Worm (Caenorhabditis elegans): ENCODE measurements around the gene Y62H9A.14.
A peak's percentile ranks its signal among the peaks of the same experiment; 100 is the strongest.

Gene Y62H9A.14

DNA sequence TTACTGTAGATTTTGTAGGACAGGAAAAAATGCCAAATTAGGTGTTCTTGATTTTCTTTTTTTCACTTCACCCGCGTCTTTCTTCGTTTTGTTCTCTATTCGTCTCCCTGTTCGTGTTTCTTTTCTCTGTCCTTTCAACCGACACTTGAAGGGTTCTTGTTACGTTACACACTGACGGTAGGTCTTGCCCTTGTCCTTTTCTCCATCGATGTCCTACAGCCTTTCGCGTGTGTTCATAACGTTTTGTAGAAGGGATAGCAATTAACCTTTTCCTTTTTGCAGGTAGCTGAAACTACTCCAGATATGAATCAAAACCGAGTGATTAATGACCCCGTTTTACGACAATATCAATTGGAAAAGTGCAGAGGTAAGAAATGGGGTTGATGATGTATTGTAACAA lies 3.1 kb downstream of the Y62H9A.14 start, which contains the start of gene F55G7.1:
F55G7.1 (plus strand) TSS at position 276 of the 400 bp plus-strand sequence.
- TF ChIP-seq aly-2 (tag; optimal IDR thresholded peaks at IDR 0.05): no peak
- TF ChIP-seq hmg-11 (tag; optimal IDR thresholded peaks at IDR 0.05): peak; percentile 20
- TF ChIP-seq elt-3 (tag; optimal IDR thresholded peaks at IDR 0.05): peak in 1 of 3 experiments; percentile 37
- no peak for TF ChIP-seq pqm-1 (tag; optimal IDR thresholded peaks at IDR 0.05)
- no peak for TF ChIP-seq ZK546.5 (tag; optimal IDR thresholded peaks at IDR 0.05)
- peak; percentile 86 for TF ChIP-seq snpc-4 (tag; optimal IDR thresholded peaks at IDR 0.05)
- peak; percentile 25 for TF ChIP-seq nfya-1 (tag; optimal IDR thresholded peaks at IDR 0.05; ENCODE audit: insufficient read depth)
- no peak for TF ChIP-seq egl-27 (tag; optimal IDR thresholded peaks at IDR 0.05)
- peak; percentile 82 for TF ChIP-seq nhr-77 (tag; optimal IDR thresholded peaks at IDR 0.05)
- TF ChIP-seq ceh-28 (tag; optimal IDR thresholded peaks at IDR 0.05): peak; percentile 74
- peak; percentile 66 for TF ChIP-seq tbx-2 (tag; optimal IDR thresholded peaks at IDR 0.05)
- peak; percentile 71 for TF ChIP-seq nhr-43 (tag; optimal IDR thresholded peaks at IDR 0.05; ENCODE audit: poor library complexity, severe bottlenecking)
- peak; percentile 20 for TF ChIP-seq jun-1 (tag; optimal IDR thresholded peaks at IDR 0.05)
- peak; percentile 9 for TF ChIP-seq lsy-12 (tag; optimal IDR thresholded peaks at IDR 0.05)
- TF ChIP-seq ceh-82 (tag; optimal IDR thresholded peaks at IDR 0.05): peak; percentile 43
- TF ChIP-seq elt-2 (tag; optimal IDR thresholded peaks at IDR 0.05): peak; percentile 28
- TF ChIP-seq skn-1 (tag; optimal IDR thresholded peaks at IDR 0.05): peak; percentile 19
- TF ChIP-seq egl-5 (tag; optimal IDR thresholded peaks at IDR 0.05): no peak
- peak; percentile 83 for TF ChIP-seq nhr-25 (tag; optimal IDR thresholded peaks at IDR 0.05)
- no peak for TF ChIP-seq daf-12 (tag; optimal IDR thresholded peaks at IDR 0.05)

ce11 chrX:11925243-11925642 lies 4.2 kb downstream of the Y62H9A.14 start:
- TF ChIP-seq pqm-1 (tag; optimal IDR thresholded peaks at IDR 0.05): peak; percentile 3
- TF ChIP-seq skn-1 (tag; optimal IDR thresholded peaks at IDR 0.05): no peak
- peak; percentile 77 for TF ChIP-seq elt-2 (tag; optimal IDR thresholded peaks at IDR 0.05)

DNA sequence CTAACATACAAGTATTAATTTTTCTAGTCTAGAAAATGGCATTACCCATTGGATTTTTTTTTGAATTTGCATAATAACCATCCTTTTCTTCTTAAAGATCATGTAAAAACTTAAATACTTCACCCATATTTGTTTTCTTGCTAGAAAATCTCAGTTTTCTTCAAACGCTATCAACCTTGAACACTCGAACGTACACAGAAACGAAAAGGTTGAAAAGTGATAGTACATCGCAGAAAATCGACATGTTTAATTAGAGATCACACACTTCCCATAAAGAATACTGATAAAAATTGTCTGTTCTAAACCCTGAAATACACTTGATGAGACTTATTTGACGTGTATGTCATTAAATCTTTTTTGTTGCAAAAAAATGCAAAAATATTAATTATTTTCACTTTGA lies 6.6 kb downstream of the Y62H9A.14 start, which contains the start of gene F55G7.4:
F55G7.4 (plus strand) TSS at position 301 of the 400 bp plus-strand sequence.
- TF ChIP-seq unc-62 (GFP tag; optimal IDR thresholded peaks at IDR 0.05) (no peak), nhr-67 (tag; optimal IDR thresholded peaks at IDR 0.05) (no peak), nhr-25 (tag; optimal IDR thresholded peaks at IDR 0.05) (no peak), fos-1 (tag; optimal IDR thresholded peaks at IDR 0.05) (no peak), R02D3.7 (tag; optimal IDR thresholded peaks at IDR 0.05) (no peak), zag-1 (tag; optimal IDR thresholded peaks at IDR 0.05) (no peak), hmg-11 (tag; optimal IDR thresholded peaks at IDR 0.05) (no peak)

ce11 chrX:11931559-11931958 lies 10.5 kb downstream of the Y62H9A.14 start, which contains the start of gene dot-1.4:
Gene dot-1.4 (minus strand): TSS chrX:11931659.
- TF ChIP-seq nhr-67 (tag; optimal IDR thresholded peaks at IDR 0.05) (no peak), unc-39 (tag; optimal IDR thresholded peaks at IDR 0.05) (no peak), hmg-11 (tag; optimal IDR thresholded peaks at IDR 0.05) (no peak), nhr-11 (tag; optimal IDR thresholded peaks at IDR 0.05) (no peak), pha-4 (tag; optimal IDR thresholded peaks at IDR 0.05) (no peak), sea-2 (GFP tag; optimal IDR thresholded peaks at IDR 0.05) (no peak), ceh-28 (tag; optimal IDR thresholded peaks at IDR 0.05) (no peak), lin-39 (tag; optimal IDR thresholded peaks at IDR 0.05) (no peak), fkh-10 (GFP tag; optimal IDR thresholded peaks at IDR 0.05) (no peak), ceh-16 (tag; optimal IDR thresholded peaks at IDR 0.05) (no peak), skn-1 (tag; optimal IDR thresholded peaks at IDR 0.05) (no peak)

ce11 chrX:11933547-11933946 lies 12.5 kb downstream of the Y62H9A.14 start:
- no peak for TF ChIP-seq pqm-1 (tag; optimal IDR thresholded peaks at IDR 0.05)
- TF ChIP-seq unc-39 (tag; optimal IDR thresholded peaks at IDR 0.05): no peak
- TF ChIP-seq nhr-12 (tag; optimal IDR thresholded peaks at IDR 0.05): no peak
- TF ChIP-seq egl-5 (tag; optimal IDR thresholded peaks at IDR 0.05): no peak
- TF ChIP-seq jun-1 (tag; optimal IDR thresholded peaks at IDR 0.05): no peak
- no peak for TF ChIP-seq mml-1 (tag; optimal IDR thresholded peaks at IDR 0.05)
- TF ChIP-seq lin-39 (tag; optimal IDR thresholded peaks at IDR 0.05): no peak
- no peak for TF ChIP-seq sea-2 (GFP tag; optimal IDR thresholded peaks at IDR 0.05)
- TF ChIP-seq elt-3 (tag; optimal IDR thresholded peaks at IDR 0.05): no peak
- no peak for TF ChIP-seq nhr-28 (tag; optimal IDR thresholded peaks at IDR 0.05)
- TF ChIP-seq nhr-237 (tag; optimal IDR thresholded peaks at IDR 0.05): no peak
- no peak for TF ChIP-seq egl-27 (tag; optimal IDR thresholded peaks at IDR 0.05)
- no peak for TF ChIP-seq zag-1 (tag; optimal IDR thresholded peaks at IDR 0.05)
- TF ChIP-seq skn-1 (tag; optimal IDR thresholded peaks at IDR 0.05): no peak
- TF ChIP-seq fkh-10 (GFP tag; optimal IDR thresholded peaks at IDR 0.05): no peak
- TF ChIP-seq ceh-9 (tag; optimal IDR thresholded peaks at IDR 0.05): no peak
- no peak for TF ChIP-seq snpc-4 (tag; optimal IDR thresholded peaks at IDR 0.05)
